Worm (Caenorhabditis elegans): ENCODE data around the gene ndua-8.

DNA sequence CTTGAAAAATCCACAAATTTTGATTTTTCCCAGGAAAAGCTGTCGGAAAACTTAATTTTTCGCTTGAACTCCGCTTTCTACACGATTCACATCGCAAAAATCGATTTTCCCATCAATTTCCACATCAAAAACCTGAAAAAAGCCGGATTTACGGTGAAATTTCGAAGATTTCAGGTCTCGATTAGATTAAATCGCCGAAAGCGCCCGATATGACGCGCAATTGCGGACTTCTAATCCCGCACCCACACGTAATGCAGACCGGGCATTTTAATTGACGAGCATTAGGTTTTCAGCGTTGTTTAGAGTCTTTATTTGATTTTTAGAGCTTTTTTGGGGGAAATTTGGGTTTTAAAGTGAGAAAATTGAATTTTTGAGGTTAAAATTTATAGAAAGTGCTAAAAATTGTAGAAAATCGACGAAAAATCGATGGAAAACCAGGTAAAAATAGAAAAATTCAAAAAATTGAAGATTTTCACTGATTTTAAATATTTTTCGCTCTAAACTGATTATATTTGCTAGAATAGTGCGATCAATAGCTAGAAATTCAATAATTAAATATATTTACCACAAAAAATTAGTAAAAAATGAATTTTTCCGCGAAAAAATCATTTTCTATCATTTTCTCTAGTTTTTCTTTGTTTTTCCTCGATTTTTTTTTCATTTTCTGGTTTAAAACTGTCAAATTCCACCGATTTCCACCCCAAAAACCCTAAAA, 41.7 kb upstream of the ndua-8 start, which contains the start of gene Y54F10AL.1:
- TF ChIP-seq him-1 (tag; optimal IDR thresholded peaks at IDR 0.05) (no peak), W03F9.2 (tag; optimal IDR thresholded peaks at IDR 0.05) (no peak)

Data from whole organism, L4/young adult.